Worm (Caenorhabditis elegans) whole organism, L3 larva: Measurements from ENCODE around the gene C40H5.2.

Experiments
- ceh-9 ChIP-seq: sonication (generic microtip); optimal IDR thresholded peaks from 2 replicates; lab custom pipeline; 2018; ENCODE audit warnings: missing biosample characterization, missing genetic modification characterization
- egl-27 ChIP-seq: sonication (generic microtip); optimal IDR thresholded peaks from 4 replicates; lab custom pipeline; 2017; ENCODE audit warnings: missing biosample characterization, missing genetic modification reagents, missing genetic modification characterization
- elt-1 ChIP-seq: fragments of 150-350 bp; optimal IDR thresholded peaks from 2 replicates; lab custom pipeline; 2014; ENCODE audit warnings: missing biosample characterization, missing genetic modification characterization
- fkh-10 ChIP-seq: sonication (generic microtip); optimal IDR thresholded peaks from 2 replicates; lab custom pipeline; 2017; ENCODE audit warnings: missing biosample characterization, missing genetic modification reagents, missing genetic modification characterization
- nhr-12 ChIP-seq: fragments of 150-350 bp; optimal IDR thresholded peaks from 2 replicates; lab custom pipeline; 2014; ENCODE audit warnings: missing biosample characterization, missing genetic modification characterization
- nhr-76 ChIP-seq: fragments of 150-350 bp; sonication (generic microtip); optimal IDR thresholded peaks from 5 replicates; lab custom pipeline; 2014; ENCODE audit warnings: missing biosample characterization, missing genetic modification characterization
- pha-4 ChIP-seq: fragments of 150-350 bp; optimal IDR thresholded peaks from 2 replicates; lab custom pipeline; 2014; ENCODE audit warnings: missing biosample characterization, missing genetic modification reagents, missing genetic modification characterization
- pqm-1 ChIP-seq: fragments of 150-350 bp; optimal IDR thresholded peaks from 2 replicates; lab custom pipeline; 2017; ENCODE audit warnings: missing biosample characterization, missing genetic modification characterization, inconsistent platforms
- unc-62 ChIP-seq: fragments of 150-350 bp; sonication (generic microtip); optimal IDR thresholded peaks from 4 replicates; lab custom pipeline; 2014; ENCODE audit warnings: missing biosample characterization, missing genetic modification reagents, missing genetic modification characterization
- zag-1 ChIP-seq: fragments of 150-350 bp; optimal IDR thresholded peaks from 2 replicates; lab custom pipeline; 2014; ENCODE audit warnings: missing biosample characterization, missing genetic modification characterization

DNA sequence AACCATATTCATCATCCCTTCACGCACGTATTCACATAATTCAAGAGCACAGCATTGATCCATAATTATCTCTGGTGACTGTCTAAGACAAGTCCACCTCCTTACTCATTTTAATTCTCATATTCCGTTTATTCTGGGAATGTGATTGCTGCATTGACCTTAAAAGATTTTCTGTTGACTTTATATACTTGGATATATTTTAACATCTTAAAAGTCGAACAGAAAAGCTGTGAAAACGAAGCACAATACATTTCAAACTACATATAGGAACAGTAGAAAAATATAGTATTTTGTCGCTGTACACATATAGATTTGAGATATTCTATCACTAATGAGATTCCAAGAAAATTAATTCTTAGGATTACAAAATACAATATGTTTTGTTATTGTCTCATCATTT is 6.4 kb downstream of the C40H5.2 start:
- no peak for TF ChIP-seq fkh-10
- TF ChIP-seq pha-4 (tag; lab: Kevin White, UChicago): no peak
- TF ChIP-seq zag-1 (tag; lab: Kevin White, UChicago): no peak
- TF ChIP-seq nhr-12 (tag; lab: Kevin White, UChicago): no peak
- TF ChIP-seq egl-27 (tag; lab: Kevin White, UChicago): no peak
- TF ChIP-seq elt-1 (tag; lab: Kevin White, UChicago): no peak
- TF ChIP-seq unc-62 (GFP tag; lab: Kevin White, UChicago): no peak
- no peak for TF ChIP-seq ceh-9 (tag; lab: Kevin White, UChicago)
- no peak for TF ChIP-seq pqm-1 (tag; lab: Kevin White, UChicago)
- TF ChIP-seq nhr-76 (tag; lab: Kevin White, UChicago): no peak
